Worm (Caenorhabditis elegans): ENCODE results near the gene cpna-3.

Gene cpna-3

DNA sequence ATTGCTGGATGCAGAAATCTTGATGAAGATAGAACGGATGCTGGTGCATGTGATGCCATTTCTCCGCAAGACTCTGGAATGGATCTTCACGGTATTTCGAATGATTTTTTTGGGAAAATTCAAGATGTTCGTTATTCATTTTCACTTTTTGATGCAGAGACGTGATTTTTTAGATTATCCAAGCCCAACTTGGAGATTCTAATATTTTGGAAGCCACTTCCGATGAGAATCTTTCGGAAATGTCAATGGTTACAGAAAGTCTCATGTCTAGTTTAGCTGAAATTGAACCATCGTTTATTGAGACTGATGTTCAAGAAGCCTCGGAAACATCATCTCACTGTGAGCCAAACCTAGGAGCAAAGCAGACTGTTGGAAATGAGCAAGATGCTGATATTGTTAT lies 4.2 kb downstream of the cpna-3 start:
- TF ChIP-seq aly-2 (tag; optimal IDR thresholded peaks at IDR 0.05) = no peak
- TF ChIP-seq nhr-76 (tag; optimal IDR thresholded peaks at IDR 0.05) = no peak
- TF ChIP-seq lsy-12 (tag; optimal IDR thresholded peaks at IDR 0.05) = no peak
- no peak for TF ChIP-seq nhr-23 (tag; optimal IDR thresholded peaks at IDR 0.05)
- no peak for TF ChIP-seq nhr-77 (tag; optimal IDR thresholded peaks at IDR 0.05)
- TF ChIP-seq nhr-43 (tag; optimal IDR thresholded peaks at IDR 0.05; ENCODE audit: poor library complexity, severe bottlenecking) = no peak
- no peak for TF ChIP-seq elt-3 (tag; optimal IDR thresholded peaks at IDR 0.05)
- TF ChIP-seq fkh-2 (tag; optimal IDR thresholded peaks at IDR 0.05) = no peak
- no peak for TF ChIP-seq jun-1 (tag; optimal IDR thresholded peaks at IDR 0.05)
- no peak for TF ChIP-seq ama-1 (optimal IDR thresholded peaks at IDR 0.05)
- TF ChIP-seq unc-39 (tag; optimal IDR thresholded peaks at IDR 0.05) = no peak
- TF ChIP-seq ceh-9 (tag; optimal IDR thresholded peaks at IDR 0.05) = no peak

DNA sequence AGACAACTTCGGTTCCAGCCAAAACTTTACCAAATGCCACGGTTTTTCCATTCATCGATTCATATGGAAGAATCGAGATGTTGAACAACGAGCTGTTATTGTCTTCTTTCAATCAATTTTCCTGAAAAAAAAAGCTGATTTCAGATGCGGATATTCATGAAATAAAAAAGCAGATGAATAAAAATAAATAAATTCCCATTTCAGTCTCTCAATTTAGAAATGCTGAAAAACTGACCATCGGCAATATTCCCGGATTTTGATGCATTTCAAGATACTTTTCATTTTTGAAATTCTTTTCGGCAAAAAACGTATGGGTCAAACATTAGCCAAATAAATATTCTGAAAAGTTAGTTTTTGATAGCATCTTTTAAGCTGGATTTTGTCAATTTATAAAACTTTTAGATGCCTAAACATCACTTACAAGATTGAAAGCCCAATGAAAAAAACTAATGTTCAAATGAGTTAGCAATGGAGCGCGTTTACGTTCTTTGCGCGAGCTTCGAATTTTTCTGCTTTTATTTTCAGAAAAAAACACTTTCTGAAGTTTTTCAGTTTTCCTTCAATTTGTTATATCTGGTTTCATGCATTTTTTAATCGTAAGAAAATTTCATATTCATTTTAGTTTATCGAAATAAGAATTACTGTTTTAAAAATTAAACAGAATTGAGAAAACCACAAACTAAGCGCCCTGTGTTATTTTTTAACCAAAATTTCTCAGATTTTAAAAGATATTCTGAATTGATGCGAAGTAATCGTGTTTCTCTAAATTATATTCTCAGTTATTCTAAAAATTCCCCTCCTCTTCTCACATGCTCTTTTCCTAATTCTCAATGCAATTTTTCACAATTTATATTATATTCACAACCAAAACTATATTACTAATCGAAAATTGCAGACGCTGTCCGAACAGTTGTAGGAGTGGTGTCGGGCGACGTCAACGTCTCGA lies 7.7 kb downstream of the cpna-3 start, which contains the start of the genes C01F6.14 and fem-3:
C01F6.14 (minus strand) TSS at position 51 of the 946 bp plus-strand sequence.
fem-3 (plus strand) TSS at position 896 of the 946 bp plus-strand sequence.
- TF ChIP-seq lin-15B (tag; optimal IDR thresholded peaks at IDR 0.05) (peak; percentile 46), nfya-1 (tag; optimal IDR thresholded peaks at IDR 0.05; ENCODE audit: insufficient read depth) (peak; percentile 36), egl-5 (tag; optimal IDR thresholded peaks at IDR 0.05) (peak; percentile 72), pha-4 (tag; optimal IDR thresholded peaks at IDR 0.05) (peak; percentile 39), fkh-10 (GFP tag; optimal IDR thresholded peaks at IDR 0.05) (no peak)

DNA sequence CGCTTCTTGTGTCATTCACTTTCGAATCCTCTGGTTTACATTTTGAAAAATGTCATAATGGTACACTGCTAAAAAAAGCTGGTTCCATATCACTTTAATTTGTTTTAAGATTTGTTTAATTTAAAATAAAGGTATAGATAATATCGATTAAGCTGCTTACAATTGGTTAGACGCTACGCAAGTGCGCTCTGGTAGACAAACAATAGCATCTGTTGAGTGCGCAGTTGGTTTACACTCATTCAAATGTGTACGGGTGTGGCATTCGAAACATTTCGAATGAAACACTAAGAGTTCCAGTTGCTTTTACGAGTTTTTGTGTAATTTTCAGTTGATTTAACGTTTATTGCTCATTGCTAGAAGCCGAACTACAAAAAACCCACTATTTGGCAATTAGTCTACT lies 10.8 kb downstream of the cpna-3 start:
- TF ChIP-seq tbx-2 (tag; optimal IDR thresholded peaks at IDR 0.05) (no peak), fkh-2 (tag; optimal IDR thresholded peaks at IDR 0.05) (no peak), unc-39 (tag; optimal IDR thresholded peaks at IDR 0.05) (no peak), hmg-11 (tag; optimal IDR thresholded peaks at IDR 0.05) (peak; percentile 68), pha-4 (tag; optimal IDR thresholded peaks at IDR 0.05) (peak; percentile 85), nhr-25 (tag; optimal IDR thresholded peaks at IDR 0.05) (peak; percentile 49), snpc-4 (tag; optimal IDR thresholded peaks at IDR 0.05) (peak; percentile 27), fkh-10 (GFP tag; optimal IDR thresholded peaks at IDR 0.05) (no peak), skn-1 (tag; optimal IDR thresholded peaks at IDR 0.05) (no peak), elt-2 (tag; optimal IDR thresholded peaks at IDR 0.05) (peak; percentile 15), lsy-12 (tag; optimal IDR thresholded peaks at IDR 0.05) (no peak), nhr-23 (tag; optimal IDR thresholded peaks at IDR 0.05) (peak; percentile 14), nfya-1 (tag; optimal IDR thresholded peaks at IDR 0.05; ENCODE audit: insufficient read depth) (peak; percentile 58), lin-39 (tag; optimal IDR thresholded peaks at IDR 0.05) (peak; percentile 71), lin-15B (tag; optimal IDR thresholded peaks at IDR 0.05) (peak; percentile 69), eor-1 (tag; optimal IDR thresholded peaks at IDR 0.05) (no peak), ceh-28 (tag; optimal IDR thresholded peaks at IDR 0.05) (peak; percentile 50), egl-5 (tag; optimal IDR thresholded peaks at IDR 0.05) (peak; percentile 93)

DNA sequence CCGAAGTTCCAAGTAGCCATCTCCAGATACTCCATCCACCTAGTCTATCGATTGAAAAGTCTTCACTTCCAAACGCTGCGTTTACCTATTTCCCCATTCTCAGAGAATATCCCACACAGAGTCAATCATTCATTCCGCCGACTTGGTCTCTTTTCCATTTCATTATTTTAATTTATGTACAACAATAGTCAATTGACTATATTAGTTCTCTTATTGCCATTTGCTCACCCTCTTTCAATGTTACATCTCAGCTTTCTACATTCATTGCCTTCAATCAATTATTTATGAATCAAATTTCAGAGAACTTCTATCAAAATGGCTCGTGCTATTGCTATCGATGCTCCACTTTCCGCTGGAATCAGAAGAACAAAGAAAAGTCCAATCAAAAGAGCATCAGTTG lies 12.0 kb downstream of the cpna-3 start, which contains the start of gene aly-1:
aly-1 (plus strand) TSS at position 301 of the 400 bp plus-strand sequence.
- TF ChIP-seq nhr-237 (tag; optimal IDR thresholded peaks at IDR 0.05) = no peak
- no peak for TF ChIP-seq ceh-82 (tag; optimal IDR thresholded peaks at IDR 0.05)
- no peak for TF ChIP-seq nhr-25 (tag; optimal IDR thresholded peaks at IDR 0.05)
- TF ChIP-seq fkh-2 (tag; optimal IDR thresholded peaks at IDR 0.05) = no peak
- TF ChIP-seq ceh-28 (tag; optimal IDR thresholded peaks at IDR 0.05) = no peak
- no peak for TF ChIP-seq fkh-10 (GFP tag; optimal IDR thresholded peaks at IDR 0.05)
- no peak for TF ChIP-seq zag-1 (tag; optimal IDR thresholded peaks at IDR 0.05)
- TF ChIP-seq lin-39 (tag; optimal IDR thresholded peaks at IDR 0.05) = no peak
- TF ChIP-seq nhr-12 (tag; optimal IDR thresholded peaks at IDR 0.05) = no peak
- no peak for TF ChIP-seq ceh-9 (tag; optimal IDR thresholded peaks at IDR 0.05)
- TF ChIP-seq mml-1 (tag; optimal IDR thresholded peaks at IDR 0.05) = no peak
- TF ChIP-seq elt-3 (tag; optimal IDR thresholded peaks at IDR 0.05) = no peak

DNA sequence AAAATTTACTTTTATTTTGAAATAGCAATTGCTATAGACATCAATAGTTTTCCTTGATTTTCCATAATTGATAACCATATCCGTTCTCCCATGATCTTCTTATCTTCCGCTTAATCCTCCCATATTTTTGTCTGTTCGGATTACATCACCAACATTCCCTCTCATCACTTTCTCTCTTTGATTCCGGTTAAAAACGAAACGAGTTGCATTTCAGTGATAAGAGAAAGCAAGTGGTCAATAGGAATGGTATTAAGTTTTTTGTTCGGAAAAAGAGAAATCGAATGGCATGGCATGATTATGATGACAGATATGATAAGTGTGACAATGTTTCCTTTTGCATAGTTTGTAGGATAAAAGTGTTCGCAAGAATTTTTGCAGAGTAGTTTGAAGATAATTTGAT lies 15.4 kb downstream of the cpna-3 start:
- peak in 2 of 3 experiments; percentile 20 to 65 for TF ChIP-seq elt-3 (tag; optimal IDR thresholded peaks at IDR 0.05)
- no peak for TF ChIP-seq daf-12 (tag; optimal IDR thresholded peaks at IDR 0.05)
- no peak for TF ChIP-seq hmg-11 (tag; optimal IDR thresholded peaks at IDR 0.05)
- peak; percentile 45 for TF ChIP-seq pqm-1 (tag; optimal IDR thresholded peaks at IDR 0.05)
- TF ChIP-seq nhr-12 (tag; optimal IDR thresholded peaks at IDR 0.05) = no peak
- peak; percentile 71 for TF ChIP-seq elt-2 (tag; optimal IDR thresholded peaks at IDR 0.05)
- no peak for TF ChIP-seq nhr-237 (tag; optimal IDR thresholded peaks at IDR 0.05)
- no peak for TF ChIP-seq ama-1 (optimal IDR thresholded peaks at IDR 0.05)
- no peak for TF ChIP-seq ceh-28 (tag; optimal IDR thresholded peaks at IDR 0.05)
- TF ChIP-seq nhr-43 (tag; optimal IDR thresholded peaks at IDR 0.05; ENCODE audit: poor library complexity, severe bottlenecking) = peak; percentile 58

Data from whole organism, L3 larva.